Fruit fly (Drosophila melanogaster) whole organism, wandering third instar larva: Measurements from ENCODE around the gene Atg8b.

Source experiments
- Abd-B ChIP-seq: fragments of >200 bp; optimal IDR thresholded peaks from 2 replicates; lab custom pipeline; 2017; ENCODE audit warnings: missing biosample characterization, missing genetic modification characterization
- CG32264 ChIP-seq: fragments of 200-800 bp; sonication (Bioruptor generic); optimal IDR thresholded peaks from 2 replicates; lab custom pipeline; 2016; ENCODE audit warnings: missing biosample characterization, missing genetic modification characterization
- CG9705 ChIP-seq: fragments of 200-800 bp; sonication (Bioruptor generic); optimal IDR thresholded peaks from 2 replicates; lab custom pipeline; 2018; ENCODE audit warnings: missing biosample characterization, mild to moderate bottlenecking, missing genetic modification characterization
- CrebA ChIP-seq: fragments of 200-800 bp; sonication (Bioruptor generic); optimal IDR thresholded peaks from 2 replicates; lab custom pipeline; 2016; ENCODE audit warnings: missing biosample characterization, mild to moderate bottlenecking, missing genetic modification characterization, borderline replicate concordance
- Dfd ChIP-seq: fragments of >200 bp; optimal IDR thresholded peaks from 2 replicates; lab custom pipeline; 2017; ENCODE audit warnings: missing biosample characterization, missing genetic modification characterization
- Dif ChIP-seq: fragments of 200-275, 200-300 bp; sonication (Bioruptor generic); optimal IDR thresholded peaks from 2 replicates; lab custom pipeline; 2018; ENCODE audit warnings: missing biosample characterization, missing genetic modification characterization; ENCODE audit not compliant: partially characterized antibody
- GATAd ChIP-seq: sonication (Bioruptor generic); optimal IDR thresholded peaks from 2 replicates; lab custom pipeline; 2016; ENCODE audit warnings: missing biosample characterization, missing genetic modification characterization
- HLH106 ChIP-seq: fragments of 200-800 bp; optimal IDR thresholded peaks from 3 replicates; lab custom pipeline; 2019; ENCODE audit warnings: missing biosample characterization, mild to moderate bottlenecking, missing genetic modification characterization, moderate library complexity
- Hnf4 ChIP-seq: fragments of 200-800 bp; sonication (Bioruptor generic); optimal IDR thresholded peaks from 2 replicates; lab custom pipeline; 2016; ENCODE audit warnings: missing biosample characterization, mild to moderate bottlenecking, missing genetic modification characterization
- Hr78 ChIP-seq: fragments of >200 bp; optimal IDR thresholded peaks from 2 replicates; lab custom pipeline; 2017; ENCODE audit warnings: missing biosample characterization, missing genetic modification characterization
- Hr83 ChIP-seq: fragments of 200-300 bp; sonication (Bioruptor generic); optimal IDR thresholded peaks from 2 replicates; lab custom pipeline; 2016; ENCODE audit warnings: missing biosample characterization, mild to moderate bottlenecking, missing genetic modification characterization, moderate library complexity; ENCODE audit not compliant: poor library complexity, severe bottlenecking
- Jra ChIP-seq: sonication (Bioruptor generic); optimal IDR thresholded peaks from 2 replicates; lab custom pipeline; 2016; ENCODE audit warnings: missing biosample characterization, missing genetic modification characterization
- Mio ChIP-seq: sonication (Bioruptor generic); optimal IDR thresholded peaks from 2 replicates; lab custom pipeline; 2016; ENCODE audit warnings: missing biosample characterization, missing genetic modification characterization
- Myc ChIP-seq: fragments of >200 bp; optimal IDR thresholded peaks from 2 replicates; lab custom pipeline; 2017
- N ChIP-seq: fragments of >200 bp; optimal IDR thresholded peaks from 2 replicates; lab custom pipeline; 2018; ENCODE audit warnings: missing biosample characterization, missing external identifiers, missing genetic modification characterization
- OdsH ChIP-seq: fragments of 200-800 bp; sonication (Bioruptor generic); optimal IDR thresholded peaks from 2 replicates; lab custom pipeline; 2016; ENCODE audit warnings: missing biosample characterization, mild to moderate bottlenecking, missing genetic modification characterization
- Rel ChIP-seq, 2 experiments: fragments of 200-800 bp; sonication (Bioruptor generic) in 1 of 2; optimal IDR thresholded peaks; 2 replicates in 1 of 2; 3 replicates in 1 of 2; lab custom pipeline; 2016 to 2019; ENCODE audit warnings: mild to moderate bottlenecking in 2 of 2, missing biosample characterization in 2 of 2, missing genetic modification characterization in 2 of 2, moderate library complexity in 1 of 2
- Sp1 ChIP-seq: fragments of 200-800 bp; sonication (Bioruptor generic); optimal IDR thresholded peaks from 3 replicates; lab custom pipeline; 2019; ENCODE audit warnings: missing biosample characterization, mild to moderate bottlenecking, missing genetic modification characterization, moderate library complexity
- Vsx2 ChIP-seq: fragments of 200-300, 225-300 bp; sonication (Bioruptor generic); optimal IDR thresholded peaks from 2 replicates; lab custom pipeline; 2018; ENCODE audit warnings: missing biosample characterization, missing genetic modification characterization; ENCODE audit not compliant: partially characterized antibody
- br ChIP-seq: fragments of 200-800 bp; sonication (Bioruptor generic); optimal IDR thresholded peaks from 2 replicates; lab custom pipeline; 2016; ENCODE audit warnings: missing biosample characterization, missing genetic modification characterization
- brk ChIP-seq: fragments of 200-800 bp; sonication (Bioruptor generic); optimal IDR thresholded peaks from 2 replicates; lab custom pipeline; 2016; ENCODE audit warnings: missing biosample characterization, mild to moderate bottlenecking, missing genetic modification characterization
- dl ChIP-seq, 2 experiments: fragments of 175-275, 200-275 bp in 1 of 2; fragments of 200-275 bp in 1 of 2; sonication (Bioruptor generic); optimal IDR thresholded peaks; lab custom pipeline; 2018; ENCODE audit warnings: mild to moderate bottlenecking in 2 of 2, missing biosample characterization in 2 of 2, missing genetic modification characterization in 2 of 2, moderate library complexity in 2 of 2; ENCODE audit not compliant: partially characterized antibody in 2 of 2, insufficient read depth in 1 of 2
- dmrt93B ChIP-seq: fragments of 200-800 bp; sonication (Bioruptor generic); optimal IDR thresholded peaks from 2 replicates; lab custom pipeline; 2018; ENCODE audit warnings: missing biosample characterization, mild to moderate bottlenecking, missing genetic modification characterization
- dsf ChIP-seq: sonication (Bioruptor generic); optimal IDR thresholded peaks from 2 replicates; lab custom pipeline; 2016; ENCODE audit warnings: missing biosample characterization, missing genetic modification characterization, borderline replicate concordance
- ey ChIP-seq: fragments of 200-800 bp; sonication (Bioruptor generic); optimal IDR thresholded peaks from 2 replicates; lab custom pipeline; 2016; ENCODE audit warnings: missing biosample characterization, missing genetic modification characterization
- foxo ChIP-seq, 2 experiments: fragments of 200-800 bp; sonication (Bioruptor generic); optimal IDR thresholded peaks; 2 replicates in 1 of 2; 3 replicates in 1 of 2; lab custom pipeline; 2016 to 2017; ENCODE audit warnings: missing biosample characterization in 2 of 2, missing genetic modification characterization in 2 of 2
- fru ChIP-seq: fragments of 200-800 bp; sonication (Bioruptor generic); optimal IDR thresholded peaks from 3 replicates; lab custom pipeline; 2016; ENCODE audit warnings: missing biosample characterization, mild to moderate bottlenecking, missing genetic modification characterization
- h ChIP-seq: fragments of 200-800 bp; sonication (Bioruptor generic); optimal IDR thresholded peaks from 3 replicates; lab custom pipeline; 2016; ENCODE audit warnings: missing biosample characterization, mild to moderate bottlenecking, missing genetic modification characterization
- jim ChIP-seq: fragments of 175-275, 200-325 bp; sonication (Bioruptor generic); optimal IDR thresholded peaks from 2 replicates; lab custom pipeline; 2016; ENCODE audit warnings: missing biosample characterization, mild to moderate bottlenecking, missing genetic modification characterization
- pan ChIP-seq: fragments of >200 bp; optimal IDR thresholded peaks from 2 replicates; lab custom pipeline; 2017
- psq ChIP-seq: fragments of 200-800 bp; sonication (Bioruptor generic); optimal IDR thresholded peaks from 3 replicates; lab custom pipeline; 2017; ENCODE audit warnings: missing biosample characterization, mild to moderate bottlenecking, missing genetic modification characterization, moderate library complexity
- rgr ChIP-seq: fragments of 200-800 bp; sonication (Bioruptor generic); optimal IDR thresholded peaks from 3 replicates; lab custom pipeline; 2016; ENCODE audit warnings: missing biosample characterization, mild to moderate bottlenecking, missing genetic modification characterization
- sage ChIP-seq: fragments of 200-800 bp; sonication (Bioruptor generic); optimal IDR thresholded peaks from 2 replicates; lab custom pipeline; 2016; ENCODE audit warnings: missing biosample characterization, mild to moderate bottlenecking, missing genetic modification characterization
- sv ChIP-seq: fragments of 200-800 bp; sonication (Bioruptor generic); optimal IDR thresholded peaks from 3 replicates; lab custom pipeline; 2016; ENCODE audit warnings: missing biosample characterization, missing genetic modification characterization
- tai ChIP-seq: sonication (Bioruptor generic); optimal IDR thresholded peaks from 2 replicates; lab custom pipeline; 2016; ENCODE audit warnings: missing biosample characterization, missing genetic modification characterization
- usp ChIP-seq: fragments of >200 bp; optimal IDR thresholded peaks from 2 replicates; lab custom pipeline; 2017; ENCODE audit warnings: missing biosample characterization, missing genetic modification characterization
- woc ChIP-seq: sonication (Bioruptor generic); optimal IDR thresholded peaks from 2 replicates; lab custom pipeline; 2016; ENCODE audit warnings: missing biosample characterization, mild to moderate bottlenecking, missing genetic modification characterization

Gene Atg8b

dm6 chr3R:17718760-17719625 lies 5.9 kb downstream of the Atg8b start, which contains the start of gene Pxt:
TSS of gene Pxt (plus strand) at chr3R:17719454.
- TF ChIP-seq dl (GFP tag; optimal IDR thresholded peaks at IDR 0.05; lab: Kevin White, UChicago; ENCODE audit: insufficient read depth in 1 of 2, partially characterized antibody in 2 of 2), result no peak
- TF ChIP-seq Hnf4 (GFP tag; lab: Kevin White, UChicago), result no peak

dm6 chr3R:17718051-17718693 lies 6.7 kb downstream of the Atg8b start, which contains the start of gene osa:
TSS of gene osa (minus strand) at chr3R:17718350.
- TF ChIP-seq pan, result no peak
- no peak for TF ChIP-seq CrebA
- TF ChIP-seq dsf, result no peak
- TF ChIP-seq brk (GFP tag; lab: Kevin White, UChicago), result peak; percentile 65
- no peak for TF ChIP-seq jim
- TF ChIP-seq psq, result no peak
- TF ChIP-seq GATAd, result no peak
- TF ChIP-seq tai (GFP tag; lab: Kevin White, UChicago), result peak; percentile 62
- TF ChIP-seq sv (GFP tag; lab: Kevin White, UChicago), result no peak
- TF ChIP-seq CG9705 (GFP tag; lab: Kevin White, UChicago), result peak; percentile 12
- TF ChIP-seq CG32264 (GFP tag; lab: Kevin White, UChicago), result peak; percentile 1
- TF ChIP-seq Hr83 (GFP tag; lab: Kevin White, UChicago), result peak; percentile 25
- no peak for TF ChIP-seq Vsx2 (GFP tag; lab: Kevin White, UChicago)
- TF ChIP-seq h, result peak; percentile 41
- TF ChIP-seq Abd-B (GFP tag; lab: Kevin White, UChicago), result no peak
- TF ChIP-seq rgr (GFP tag; lab: Kevin White, UChicago), result no peak
- TF ChIP-seq OdsH (GFP tag; lab: Kevin White, UChicago), result no peak
- no peak for TF ChIP-seq Hr78 (GFP tag; lab: Kevin White, UChicago)
- no peak for TF ChIP-seq Dif
- TF ChIP-seq Myc (lab: Kevin White, UChicago), result peak; percentile 19
- TF ChIP-seq woc, result no peak
- no peak for TF ChIP-seq Mio (GFP tag; lab: Kevin White, UChicago)
- TF ChIP-seq Dfd (GFP tag; lab: Kevin White, UChicago), result no peak
- TF ChIP-seq fru (GFP tag; lab: Kevin White, UChicago), result no peak
- no peak for TF ChIP-seq N (GFP tag; lab: Kevin White, UChicago)
- peak; percentile 14 for TF ChIP-seq Jra (GFP tag; lab: Kevin White, UChicago)
- no peak for TF ChIP-seq foxo (GFP tag; optimal IDR thresholded peaks at IDR 0.05; lab: Kevin White, UChicago)
- TF ChIP-seq dmrt93B (GFP tag; lab: Kevin White, UChicago), result no peak
- no peak for TF ChIP-seq ey (GFP tag; lab: Kevin White, UChicago)
- TF ChIP-seq Sp1 (GFP tag; lab: Kevin White, UChicago), result peak; percentile 12
- peak; percentile 24 for TF ChIP-seq sage (GFP tag; lab: Kevin White, UChicago)

- peak; percentile 52 to 56 for TF ChIP-seq foxo (GFP tag; optimal IDR thresholded peaks at IDR 0.05; lab: Kevin White, UChicago)
- TF ChIP-seq tai (GFP tag; lab: Kevin White, UChicago), result peak; percentile 9
- no peak for TF ChIP-seq jim
- TF ChIP-seq pan, result no peak
- peak; percentile 96 to 97 for TF ChIP-seq dl (GFP tag; optimal IDR thresholded peaks at IDR 0.05; lab: Kevin White, UChicago; ENCODE audit: insufficient read depth in 1 of 2, partially characterized antibody in 2 of 2)
- peak; percentile 90 for TF ChIP-seq Hr83 (GFP tag; lab: Kevin White, UChicago)
- TF ChIP-seq Rel (GFP tag; optimal IDR thresholded peaks at IDR 0.05; lab: Kevin White, UChicago), result no peak
- TF ChIP-seq Rel (tag; optimal IDR thresholded peaks at IDR 0.05; lab: Kevin White, UChicago), result peak; percentile 72
- peak; percentile 53 for TF ChIP-seq OdsH (GFP tag; lab: Kevin White, UChicago)
- TF ChIP-seq sv (GFP tag; lab: Kevin White, UChicago), result no peak
- no peak for TF ChIP-seq Dfd (GFP tag; lab: Kevin White, UChicago)
- TF ChIP-seq br (GFP tag; lab: Kevin White, UChicago), result peak; percentile 61
- peak; percentile 26 for TF ChIP-seq CG9705 (GFP tag; lab: Kevin White, UChicago)
- peak; percentile 75 for TF ChIP-seq fru (GFP tag; lab: Kevin White, UChicago)
- no peak for TF ChIP-seq dsf
- no peak for TF ChIP-seq dmrt93B (GFP tag; lab: Kevin White, UChicago)
- TF ChIP-seq Hr78 (GFP tag; lab: Kevin White, UChicago), result no peak
- TF ChIP-seq CG32264 (GFP tag; lab: Kevin White, UChicago), result no peak
- peak; percentile 39 for TF ChIP-seq rgr (GFP tag; lab: Kevin White, UChicago)
- TF ChIP-seq N (GFP tag; lab: Kevin White, UChicago), result peak; percentile 13
- peak; percentile 3 for TF ChIP-seq ey (GFP tag; lab: Kevin White, UChicago)
- peak; percentile 28 for TF ChIP-seq sage (GFP tag; lab: Kevin White, UChicago)
- TF ChIP-seq brk (GFP tag; lab: Kevin White, UChicago), result peak; percentile 66
- TF ChIP-seq Hnf4 (GFP tag; lab: Kevin White, UChicago), result peak; percentile 45
- TF ChIP-seq Myc (lab: Kevin White, UChicago), result no peak
- TF ChIP-seq h, result peak; percentile 84
- TF ChIP-seq Jra (GFP tag; lab: Kevin White, UChicago), result peak; percentile 83
- peak; percentile 47 for TF ChIP-seq Sp1 (GFP tag; lab: Kevin White, UChicago)
- TF ChIP-seq HLH106 (tag; lab: Kevin White, UChicago), result no peak
- TF ChIP-seq CrebA, result no peak
- no peak for TF ChIP-seq usp (GFP tag; lab: Kevin White, UChicago)
- peak; percentile 75 for TF ChIP-seq psq
- TF ChIP-seq GATAd, result no peak
Measured at dm6 chr3R:17716858-17717596, 7.8 kb downstream of the Atg8b start.
